Worm (Caenorhabditis elegans) whole organism, L3 larva: ENCODE data around the gene C09H10.4.

ENCODE experiments used
- nhr-12 ChIP-seq: fragments of 150-350 bp; optimal IDR thresholded peaks from 2 replicates; lab custom pipeline; 2014; ENCODE audit warnings: missing biosample characterization, missing genetic modification characterization
- nhr-76 ChIP-seq: fragments of 150-350 bp; sonication (generic microtip); optimal IDR thresholded peaks from 5 replicates; lab custom pipeline; 2014; ENCODE audit warnings: missing biosample characterization, missing genetic modification characterization
- pha-4 ChIP-seq: fragments of 150-350 bp; optimal IDR thresholded peaks from 2 replicates; lab custom pipeline; 2014; ENCODE audit warnings: missing biosample characterization, missing genetic modification reagents, missing genetic modification characterization
- unc-39 ChIP-seq: sonication (generic microtip); optimal IDR thresholded peaks from 4 replicates; lab custom pipeline; 2017; ENCODE audit warnings: missing biosample characterization, missing genetic modification characterization
- zag-1 ChIP-seq: fragments of 150-350 bp; optimal IDR thresholded peaks from 2 replicates; lab custom pipeline; 2014; ENCODE audit warnings: missing biosample characterization, missing genetic modification characterization

DNA sequence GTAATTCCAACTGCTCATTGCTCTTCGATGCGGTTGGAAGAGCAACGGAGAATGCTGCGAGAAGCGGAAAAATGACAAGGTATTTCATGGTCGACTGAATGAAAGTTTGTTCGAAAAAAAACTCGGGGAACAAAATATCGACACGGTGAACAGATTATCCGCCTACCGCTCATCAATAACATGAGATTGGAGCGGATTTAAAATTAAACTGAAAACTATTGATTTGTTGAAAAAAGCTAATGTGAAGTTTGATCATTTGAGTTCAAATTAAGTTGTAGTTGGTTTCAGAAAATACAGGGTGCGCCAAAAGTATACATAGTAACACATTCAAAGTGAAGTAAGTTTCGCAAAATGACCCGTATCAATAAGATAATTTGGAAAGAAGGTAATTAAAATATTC is 40.2 kb downstream of the C09H10.4 start, which contains the start of gene F40F8.4:
- no peak for TF ChIP-seq unc-39
- TF ChIP-seq nhr-76 = no peak
- TF ChIP-seq zag-1 = no peak
- no peak for TF ChIP-seq nhr-12
- TF ChIP-seq pha-4 = no peak
